Fruit fly (Drosophila melanogaster) whole organism, adult: Measurements from ENCODE around the gene CG13077.
A peak's percentile ranks its signal among the peaks of the same experiment; 100 is the strongest.

ENCODE experiments used
- CG11617 ChIP-seq: fragments of 200-800 bp; sonication (Bioruptor generic); optimal IDR thresholded peaks from 2 replicates; lab custom pipeline; 2017; ENCODE audit warnings: mild to moderate bottlenecking, missing biosample characterization, missing genetic modification reagents, missing genetic modification characterization
- CG12768 ChIP-seq: fragments of 200-800 bp; sonication (Bioruptor generic); optimal IDR thresholded peaks from 2 replicates; lab custom pipeline; 2017; ENCODE audit warnings: missing biosample characterization, missing genetic modification characterization, mild to moderate bottlenecking, moderate library complexity, missing genetic modification reagents
- CG14711 ChIP-seq: fragments of 200-800 bp; sonication (Bioruptor generic); optimal IDR thresholded peaks from 2 replicates; lab custom pipeline; 2018; ENCODE audit warnings: missing biosample characterization, mild to moderate bottlenecking, missing genetic modification characterization, moderate library complexity
- CG1620 ChIP-seq: fragments of 200-800 bp; sonication (Bioruptor generic); optimal IDR thresholded peaks from 2 replicates; lab custom pipeline; 2016; ENCODE audit warnings: missing biosample characterization, missing genetic modification characterization
- CG33017 ChIP-seq: fragments of 200-800 bp; sonication (Bioruptor generic); optimal IDR thresholded peaks from 2 replicates; lab custom pipeline; 2018; ENCODE audit warnings: missing biosample characterization, mild to moderate bottlenecking, missing genetic modification characterization, moderate library complexity
- CG5204 ChIP-seq: fragments of 200-800 bp; sonication (Bioruptor generic); optimal IDR thresholded peaks from 2 replicates; lab custom pipeline; 2016; ENCODE audit warnings: missing biosample characterization, missing genetic modification characterization
- CG7045 ChIP-seq: fragments of 200-800 bp; sonication (Bioruptor generic); optimal IDR thresholded peaks from 2 replicates; lab custom pipeline; 2017; ENCODE audit warnings: missing biosample characterization, mild to moderate bottlenecking, missing genetic modification characterization
- CG7101 ChIP-seq: fragments of 200-800 bp; sonication (Bioruptor generic); optimal IDR thresholded peaks from 2 replicates; lab custom pipeline; 2018; ENCODE audit warnings: missing biosample characterization, mild to moderate bottlenecking, missing genetic modification characterization, moderate library complexity
- Clk ChIP-seq: fragments of 200-800 bp; sonication (Bioruptor generic); optimal IDR thresholded peaks from 2 replicates; lab custom pipeline; 2017; ENCODE audit warnings: missing biosample characterization, missing genetic modification characterization
- Crg-1 ChIP-seq: fragments of 200-800 bp; sonication (Bioruptor generic); optimal IDR thresholded peaks from 2 replicates; lab custom pipeline; 2016; ENCODE audit warnings: missing biosample characterization, missing genetic modification characterization
- Hr96 ChIP-seq: fragments of 200-800 bp; sonication (Bioruptor generic); optimal IDR thresholded peaks from 2 replicates; lab custom pipeline; 2016; ENCODE audit warnings: missing biosample characterization, missing genetic modification characterization
- Mnt ChIP-seq: fragments of 200-800 bp; sonication (Bioruptor generic); optimal IDR thresholded peaks from 2 replicates; lab custom pipeline; 2016; ENCODE audit warnings: missing biosample characterization, mild to moderate bottlenecking, missing genetic modification characterization
- bab1 ChIP-seq: fragments of 200-800 bp; sonication (Bioruptor generic); optimal IDR thresholded peaks from 3 replicates; lab custom pipeline; 2019; ENCODE audit warnings: missing biosample characterization, mild to moderate bottlenecking, missing genetic modification characterization, moderate library complexity
- cic ChIP-seq: fragments of 200-800 bp; sonication (Bioruptor generic); optimal IDR thresholded peaks from 2 replicates; lab custom pipeline; 2017; ENCODE audit warnings: missing biosample characterization, mild to moderate bottlenecking, missing genetic modification characterization, moderate library complexity
- cnc ChIP-seq, 2 experiments: fragments of >200 bp; optimal IDR thresholded peaks; 2 replicates each; lab custom pipeline; 2017
- kay ChIP-seq: fragments of 200-800 bp; sonication (Bioruptor generic); peaks from one replicate; lab custom pipeline; 2016; ENCODE audit warnings: missing biosample characterization, missing genetic modification characterization, borderline replicate concordance
- ovo ChIP-seq: fragments of 200-800 bp; sonication (Bioruptor generic); optimal IDR thresholded peaks from 2 replicates; lab custom pipeline; 2016; ENCODE audit warnings: missing biosample characterization, missing genetic modification characterization
- pad ChIP-seq: fragments of 200-800 bp; sonication (Bioruptor generic); optimal IDR thresholded peaks from 3 replicates; lab custom pipeline; 2017; ENCODE audit warnings: missing biosample characterization, missing genetic modification characterization, mild to moderate bottlenecking, moderate library complexity, missing genetic modification reagents
- tj ChIP-seq: fragments of 200-800 bp; sonication (Bioruptor generic); optimal IDR thresholded peaks from 3 replicates; lab custom pipeline; 2017; ENCODE audit warnings: missing biosample characterization, mild to moderate bottlenecking, missing genetic modification characterization, moderate library complexity
- toe ChIP-seq: fragments of 200-800 bp; sonication (Bioruptor generic); optimal IDR thresholded peaks from 2 replicates; lab custom pipeline; 2016; ENCODE audit warnings: missing biosample characterization, missing genetic modification characterization

The CG13077 gene

DNA sequence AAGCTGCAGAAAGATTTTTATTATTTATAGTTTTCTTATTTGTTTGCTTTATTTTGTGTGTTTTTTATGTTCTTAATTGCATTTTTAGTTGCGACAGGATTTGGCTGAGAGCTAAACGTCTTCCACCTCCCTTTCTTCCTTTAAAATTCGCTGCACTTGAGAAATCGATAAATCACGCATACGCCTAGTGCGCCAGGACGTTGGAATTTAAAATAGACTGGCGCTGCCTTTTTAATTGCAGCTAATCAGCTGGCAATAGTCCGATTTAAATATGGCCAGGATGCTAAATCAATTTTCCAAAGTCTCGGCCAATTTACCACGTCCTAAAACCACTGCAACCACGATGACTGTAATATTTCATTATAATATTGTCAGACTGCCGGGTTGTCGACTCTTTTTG lies 38.8 kb upstream of the CG13077 start:
- no peak for TF ChIP-seq tj (GFP tag; lab: Kevin White, UChicago)
- TF ChIP-seq cic (GFP tag; lab: Kevin White, UChicago) = no peak
- no peak for TF ChIP-seq Clk (GFP tag; lab: Kevin White, UChicago)
- no peak for TF ChIP-seq bab1
- no peak for TF ChIP-seq CG14711 (tag; lab: Kevin White, UChicago)
- no peak for TF ChIP-seq CG12768 (GFP tag; lab: Kevin White, UChicago)
- TF ChIP-seq cnc (optimal IDR thresholded peaks at IDR 0.05; lab: Kevin White, UChicago) = no peak

dm6 chr2L:19528308-19528707 lies 37.4 kb upstream of the CG13077 start:
- TF ChIP-seq CG12768 (GFP tag; lab: Kevin White, UChicago) (peak; percentile 99), ovo (GFP tag; lab: Kevin White, UChicago) (peak; percentile 60), Mnt (peak; percentile 92), CG7101 (tag; lab: Kevin White, UChicago) (peak; percentile 99), CG5204 (GFP tag; lab: Kevin White, UChicago) (peak; percentile 98), cic (GFP tag; lab: Kevin White, UChicago) (peak; percentile 97), CG7045 (GFP tag; lab: Kevin White, UChicago) (peak; percentile 99), tj (GFP tag; lab: Kevin White, UChicago) (peak; percentile 86), Hr96 (GFP tag; lab: Kevin White, UChicago) (peak; percentile 98), cnc (optimal IDR thresholded peaks at IDR 0.05; lab: Kevin White, UChicago) (no peak), CG33017 (tag; lab: Kevin White, UChicago) (peak; percentile 100), toe (GFP tag; lab: Kevin White, UChicago) (peak; percentile 96), pad (GFP tag; lab: Kevin White, UChicago) (peak; percentile 95), CG1620 (GFP tag; lab: Kevin White, UChicago) (peak; percentile 96), kay (GFP tag; lab: Kevin White, UChicago) (peak; percentile 99), CG11617 (GFP tag; lab: Kevin White, UChicago) (peak; percentile 99), bab1 (peak; percentile 99), Crg-1 (peak; percentile 95), Clk (GFP tag; lab: Kevin White, UChicago) (peak; percentile 97), CG14711 (tag; lab: Kevin White, UChicago) (peak; percentile 98)

- TF ChIP-seq Mnt (peak; percentile 29), cic (GFP tag; lab: Kevin White, UChicago) (peak; percentile 25), cnc (optimal IDR thresholded peaks at IDR 0.05; lab: Kevin White, UChicago) (no peak), bab1 (peak; percentile 2), Clk (GFP tag; lab: Kevin White, UChicago) (no peak), Hr96 (GFP tag; lab: Kevin White, UChicago) (no peak), CG7101 (tag; lab: Kevin White, UChicago) (peak; percentile 26), CG14711 (tag; lab: Kevin White, UChicago) (peak; percentile 16), CG11617 (GFP tag; lab: Kevin White, UChicago) (no peak), Crg-1 (peak; percentile 44), pad (GFP tag; lab: Kevin White, UChicago) (peak; percentile 10), ovo (GFP tag; lab: Kevin White, UChicago) (peak; percentile 93), kay (GFP tag; lab: Kevin White, UChicago) (no peak), CG1620 (GFP tag; lab: Kevin White, UChicago) (peak; percentile 6)
These were observed 35.6 kb upstream of the CG13077 start, which contains the start of gene CG10165 for dm6 chr2L:19530092-19530491. CG10165 (minus strand) TSS chr2L:19530305.

DNA sequence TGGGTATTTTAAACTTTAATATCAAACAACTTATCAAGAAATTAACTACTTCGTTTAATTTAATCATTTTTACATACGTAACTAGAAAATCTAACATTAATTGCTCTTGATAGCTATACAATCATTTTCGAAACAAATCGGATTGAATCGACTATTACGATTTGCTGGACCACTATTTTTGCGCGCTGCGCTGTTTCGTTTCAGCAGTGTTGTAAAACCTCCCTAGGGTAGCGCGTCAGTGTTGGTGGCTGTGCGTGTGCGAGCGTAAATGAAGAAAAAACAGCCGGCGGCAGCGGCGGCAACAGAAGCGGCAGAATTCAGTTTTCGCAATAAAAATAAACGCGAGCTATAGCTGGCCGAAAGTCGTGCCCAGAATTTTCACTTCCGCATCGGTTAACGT lies 32.4 kb upstream of the CG13077 start, which contains the start of gene CG33116:
Gene CG33116, plus strand, starts transcription at position 233 of the 400 bp plus-strand sequence.
- TF ChIP-seq CG7101 (tag; lab: Kevin White, UChicago) (peak; percentile 88), tj (GFP tag; lab: Kevin White, UChicago) (peak; percentile 36), Mnt (peak; percentile 85), CG14711 (tag; lab: Kevin White, UChicago) (peak; percentile 81), toe (GFP tag; lab: Kevin White, UChicago) (peak; percentile 75), kay (GFP tag; lab: Kevin White, UChicago) (no peak), CG11617 (GFP tag; lab: Kevin White, UChicago) (peak; percentile 68), CG1620 (GFP tag; lab: Kevin White, UChicago) (peak; percentile 71), cnc (optimal IDR thresholded peaks at IDR 0.05; lab: Kevin White, UChicago) (no peak), CG5204 (GFP tag; lab: Kevin White, UChicago) (peak; percentile 67), pad (GFP tag; lab: Kevin White, UChicago) (peak; percentile 75), Hr96 (GFP tag; lab: Kevin White, UChicago) (peak; percentile 79), CG33017 (tag; lab: Kevin White, UChicago) (peak; percentile 88), cic (GFP tag; lab: Kevin White, UChicago) (peak; percentile 30), Crg-1 (peak; percentile 89), CG7045 (GFP tag; lab: Kevin White, UChicago) (peak; percentile 78), ovo (GFP tag; lab: Kevin White, UChicago) (peak; percentile 72), Clk (GFP tag; lab: Kevin White, UChicago) (peak; percentile 35), CG12768 (GFP tag; lab: Kevin White, UChicago) (peak; percentile 88), bab1 (peak; percentile 78)

- no peak for TF ChIP-seq CG7101 (tag; lab: Kevin White, UChicago)
- TF ChIP-seq CG33017 (tag; lab: Kevin White, UChicago) = no peak
- no peak for TF ChIP-seq ovo (GFP tag; lab: Kevin White, UChicago)
- TF ChIP-seq pad (GFP tag; lab: Kevin White, UChicago) = no peak
- TF ChIP-seq Crg-1 = no peak
- no peak for TF ChIP-seq CG11617 (GFP tag; lab: Kevin White, UChicago)
- TF ChIP-seq Mnt = no peak
- no peak for TF ChIP-seq kay (GFP tag; lab: Kevin White, UChicago)
- TF ChIP-seq cnc (optimal IDR thresholded peaks at IDR 0.05; lab: Kevin White, UChicago) = no peak
- TF ChIP-seq CG12768 (GFP tag; lab: Kevin White, UChicago) = no peak
- no peak for TF ChIP-seq CG7045 (GFP tag; lab: Kevin White, UChicago)
- no peak for TF ChIP-seq bab1
- TF ChIP-seq CG5204 (GFP tag; lab: Kevin White, UChicago) = no peak
- TF ChIP-seq tj (GFP tag; lab: Kevin White, UChicago) = no peak
- TF ChIP-seq toe (GFP tag; lab: Kevin White, UChicago) = no peak
- no peak for TF ChIP-seq Hr96 (GFP tag; lab: Kevin White, UChicago)
- TF ChIP-seq CG1620 (GFP tag; lab: Kevin White, UChicago) = no peak
- no peak for TF ChIP-seq Clk (GFP tag; lab: Kevin White, UChicago)
These were observed 30.4 kb upstream of the CG13077 start, which contains the start of gene CG31697 for dm6 chr2L:19535234-19535633. CG31697 (plus strand) TSS chr2L:19535448.
